Worm (Caenorhabditis elegans): ENCODE data around the gene H11E01.3.

H11E01.3 gene

DNA sequence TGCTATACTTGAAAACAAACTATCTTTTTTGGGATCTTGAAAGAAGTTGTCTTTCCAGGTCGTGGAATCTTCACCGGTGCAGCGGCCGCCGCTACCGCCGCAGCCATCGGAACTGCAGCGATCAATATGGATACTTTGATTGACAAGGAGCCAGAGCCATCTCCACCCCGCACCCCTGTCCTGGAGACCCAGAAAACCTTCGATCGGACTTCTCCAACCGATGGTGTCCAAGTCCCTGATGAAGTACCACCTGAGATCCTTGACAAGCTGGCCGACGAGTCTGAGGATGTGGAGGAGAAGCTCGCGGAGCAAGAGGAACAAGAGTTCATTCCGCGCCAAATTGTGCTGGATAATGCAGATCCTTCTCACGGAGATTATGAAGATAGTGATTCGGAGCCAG, 9.2 kb downstream of the H11E01.3 start:
- TF ChIP-seq ztf-18 (tag; optimal IDR thresholded peaks at IDR 0.05) (no peak), zfh-2 (GFP tag; conservative IDR thresholded peaks at IDR 0.05) (peak; percentile 64), let-607 (tag; optimal IDR thresholded peaks at IDR 0.05) (no peak), egrh-3 (GFP tag; IDR thresholded peaks at IDR 0.05) (peak; percentile 9; the same call in 1 of the 2 replicates), F39B2.1 (GFP tag; IDR thresholded peaks at IDR 0.05) (no peak)

DNA sequence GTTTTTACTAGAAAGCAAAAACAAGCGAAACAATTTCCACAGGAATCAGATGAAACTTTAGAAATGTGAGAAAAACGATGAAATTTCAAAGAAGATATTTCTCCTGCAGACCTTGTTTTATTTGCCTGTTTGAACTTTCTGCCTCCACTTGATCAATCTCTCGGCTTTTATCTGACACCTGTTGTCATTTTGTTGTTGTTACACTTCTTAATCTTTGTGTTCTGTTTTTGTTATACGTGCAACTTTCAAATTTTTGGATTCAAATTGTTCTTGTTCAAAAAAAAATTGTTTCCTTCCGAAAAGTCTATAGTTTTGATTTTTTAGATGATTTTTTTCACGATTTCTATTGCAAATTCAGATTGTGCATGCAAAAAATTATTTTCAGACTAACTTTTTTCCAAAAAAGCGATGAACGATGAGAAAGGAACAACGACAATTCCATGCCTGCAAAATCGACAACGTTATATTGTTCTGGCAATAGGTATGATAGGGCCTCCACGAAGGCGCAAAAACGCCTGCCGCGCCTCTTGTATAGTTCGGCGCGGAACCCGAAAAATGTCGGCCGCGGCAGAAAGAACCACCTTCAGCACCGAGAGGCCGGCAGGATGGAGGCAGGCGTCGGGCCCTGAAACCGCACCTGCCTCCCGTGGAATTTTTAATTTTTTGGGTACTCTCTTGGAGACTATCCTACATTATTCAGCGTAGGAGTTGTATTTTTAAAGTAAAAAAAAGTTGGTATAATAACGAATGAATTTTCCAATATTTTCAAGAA, 16.2 kb downstream of the H11E01.3 start, which contains the start of gene H11E01.2:
Gene H11E01.2, plus strand, starts transcription at position 380 of the 772 bp plus-strand sequence.
- TF ChIP-seq zfh-2 (GFP tag; conservative IDR thresholded peaks at IDR 0.05) (peak; percentile 78), T26A5.8 (tag; optimal IDR thresholded peaks at IDR 0.05) (no peak), egrh-3 (GFP tag; IDR thresholded peaks at IDR 0.05) (peak; percentile 47; the same call in 1 of the 2 replicates)

DNA sequence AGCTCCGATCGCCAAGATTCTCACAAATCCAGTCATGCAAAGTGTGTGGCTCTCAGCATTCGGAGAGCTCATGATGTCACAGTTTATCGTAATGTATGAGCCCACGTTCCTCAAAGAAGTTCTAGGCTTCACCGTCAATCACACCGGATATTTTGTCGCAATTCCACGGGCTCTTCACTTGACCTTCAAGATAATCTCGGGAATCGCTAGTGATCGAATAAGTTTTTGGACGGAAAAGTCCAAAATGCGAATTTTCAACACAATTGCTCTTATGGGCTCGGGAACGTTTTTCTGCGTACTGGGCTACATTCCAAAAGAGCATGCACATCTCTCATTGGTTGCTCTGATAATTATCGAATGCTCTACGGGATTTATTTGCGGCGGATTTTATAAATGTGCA, 18.3 kb downstream of the H11E01.3 start:
- TF ChIP-seq madf-3 (GFP tag; IDR thresholded peaks at IDR 0.05) (no peak), C17E4.6 (GFP tag; IDR thresholded peaks at IDR 0.05) (no peak), hsf-1 (GFP tag; IDR thresholded peaks at IDR 0.05) (no peak), dpl-1 (GFP tag; optimal IDR thresholded peaks at IDR 0.05) (no peak), bed-2 (GFP tag; IDR thresholded peaks at IDR 0.05) (no peak), ztf-28 (GFP tag; IDR thresholded peaks at IDR 0.05) (no peak), nfya-1 (tag; optimal IDR thresholded peaks at IDR 0.05; ENCODE audit: borderline replicate concordance, insufficient read depth) (no peak), cebp-2 (GFP tag; IDR thresholded peaks at IDR 0.05) (no peak), T07F8.4 (tag; optimal IDR thresholded peaks at IDR 0.05) (no peak), ceh-58 (GFP tag; IDR thresholded peaks at IDR 0.05) (no peak), F49E8.2 (tag; optimal IDR thresholded peaks at IDR 0.05; ENCODE audit: insufficient read depth) (no peak)

DNA sequence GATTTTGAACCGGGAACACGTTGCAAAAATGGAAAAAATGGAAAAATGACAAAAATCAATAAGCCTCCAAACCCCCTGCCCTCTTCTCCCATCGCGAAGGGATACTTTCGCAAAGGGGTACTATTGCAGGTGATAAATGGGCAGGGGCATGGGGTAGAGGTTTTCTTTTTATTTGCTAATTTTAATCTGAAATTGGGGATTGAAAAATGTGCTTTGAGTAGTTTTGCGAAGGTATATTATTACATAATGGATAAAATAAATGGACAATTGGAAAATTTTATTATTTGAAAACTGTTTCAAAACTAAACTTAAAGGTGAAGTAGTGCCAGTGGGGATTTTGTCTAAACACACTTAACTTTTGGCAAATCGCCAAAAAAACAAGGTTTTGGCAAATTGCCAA, 22.3 kb downstream of the H11E01.3 start:
- peak; percentile 99 for TF ChIP-seq ztf-26 (tag; optimal IDR thresholded peaks at IDR 0.05)
- TF ChIP-seq mel-28 (tag; optimal IDR thresholded peaks at IDR 0.05; ENCODE audit: borderline replicate concordance), result peak; percentile 58
- no peak for TF ChIP-seq nfya-2 (GFP tag; IDR thresholded peaks at IDR 0.05)
- TF ChIP-seq hlh-26 (GFP tag; conservative IDR thresholded peaks at IDR 0.05), result no peak
- no peak for TF ChIP-seq dpl-1 (GFP tag; optimal IDR thresholded peaks at IDR 0.05)
- TF ChIP-seq lin-26 (GFP tag; IDR thresholded peaks at IDR 0.05), result peak; percentile 80
- peak; percentile 59 for TF ChIP-seq B0261.1 (tag; optimal IDR thresholded peaks at IDR 0.05)
- peak; percentile 98 for TF ChIP-seq Y56A3A.18 (GFP tag; IDR thresholded peaks at IDR 0.05)
- peak; percentile 98 for TF ChIP-seq cebp-2 (GFP tag; IDR thresholded peaks at IDR 0.05)
- TF ChIP-seq F49E8.2 (tag; optimal IDR thresholded peaks at IDR 0.05; ENCODE audit: insufficient read depth), result no peak
- TF ChIP-seq nhr-27 (tag; optimal IDR thresholded peaks at IDR 0.05), result no peak
- peak; percentile 89 for TF ChIP-seq T07F8.4 (tag; optimal IDR thresholded peaks at IDR 0.05)
- peak; percentile 49 for TF ChIP-seq cebp-1 (GFP tag; IDR thresholded peaks at IDR 0.05)
- TF ChIP-seq cebp-1 (tag; optimal IDR thresholded peaks at IDR 0.05), result peak; percentile 97
- peak; percentile 98 for TF ChIP-seq F23B12.7 (tag; optimal IDR thresholded peaks at IDR 0.05; ENCODE audit: insufficient read depth)
- peak; percentile 10 for TF ChIP-seq rpc-1 (optimal IDR thresholded peaks at IDR 0.05)
- TF ChIP-seq rpc-1 (tag; optimal IDR thresholded peaks at IDR 0.05), result no peak
- peak; percentile 98 for TF ChIP-seq Y53G8AR.9 (GFP tag; conservative IDR thresholded peaks at IDR 0.05)
- no peak for TF ChIP-seq him-1 (tag; optimal IDR thresholded peaks at IDR 0.05)
- peak; percentile 95 for TF ChIP-seq B0035.1 (tag; optimal IDR thresholded peaks at IDR 0.05)
- peak; percentile 53 for TF ChIP-seq ets-4 (GFP tag; optimal IDR thresholded peaks at IDR 0.05)
- peak; percentile 50 for TF ChIP-seq zim-3 (tag; optimal IDR thresholded peaks at IDR 0.05)
- TF ChIP-seq mcd-1 (GFP tag; IDR thresholded peaks at IDR 0.05), result peak; percentile 87
- TF ChIP-seq madf-6 (GFP tag; IDR thresholded peaks at IDR 0.05), result no peak
- no peak for TF ChIP-seq T26A5.8 (tag; optimal IDR thresholded peaks at IDR 0.05)
- TF ChIP-seq C17E4.6 (GFP tag; IDR thresholded peaks at IDR 0.05), result peak; percentile 76
- TF ChIP-seq F39B2.1 (GFP tag; IDR thresholded peaks at IDR 0.05), result no peak
- TF ChIP-seq F37B4.10 (GFP tag; IDR thresholded peaks at IDR 0.05), result 0 out of 2 replicates have a peak, but pooled peaks have one; percentile 51
- TF ChIP-seq hmg-1.2 (GFP tag; IDR thresholded peaks at IDR 0.05), result peak; percentile 86
- TF ChIP-seq B0336.3 (GFP tag; IDR thresholded peaks at IDR 0.05), result peak; percentile 99
- no peak for TF ChIP-seq Y53F4B.3 (GFP tag; IDR thresholded peaks at IDR 0.05)

Data from whole organism, young adult.